Worm (Caenorhabditis elegans) whole organism, L4 larva: ENCODE results near the gene F15A4.5.

Experiments used
- ama-1 ChIP-seq: fragments of 150-350 bp; optimal IDR thresholded peaks from 2 replicates; lab custom pipeline; 2014; ENCODE audit warnings: inconsistent platforms, mixed read lengths
- mep-1 ChIP-seq: fragments of 150-350 bp; sonication (generic microtip); optimal IDR thresholded peaks from 3 replicates; lab custom pipeline; 2014; ENCODE audit warnings: missing biosample characterization, missing genetic modification characterization
- pqm-1 ChIP-seq: sonication (generic microtip); optimal IDR thresholded peaks from 2 replicates; lab custom pipeline; 2017; ENCODE audit warnings: missing biosample characterization, missing genetic modification characterization

DNA sequence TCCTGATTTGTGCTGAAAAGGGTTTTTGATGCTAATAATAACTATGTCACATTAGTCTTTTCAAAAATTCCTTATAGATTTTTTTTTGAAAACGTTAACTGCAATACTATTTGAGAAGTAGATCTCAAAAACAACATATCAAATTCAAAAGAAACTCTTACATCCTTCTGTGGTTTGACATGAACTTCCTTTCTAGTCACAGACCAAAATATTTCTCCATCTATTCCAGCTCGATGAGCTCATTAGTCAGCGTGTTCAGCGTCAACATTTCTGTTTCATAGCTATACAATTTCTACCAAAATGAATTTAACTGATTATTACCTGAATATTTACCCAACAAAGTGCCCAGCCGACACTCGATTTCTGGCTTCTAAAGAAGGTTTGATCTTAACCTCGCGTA is 37.6 kb upstream of the F15A4.5 start, which contains the start of gene srh-67:
- TF ChIP-seq mep-1 (tag; lab: Kevin White, UChicago) (no peak), ama-1 (lab: Kevin White, UChicago) (no peak), pqm-1 (tag; lab: Kevin White, UChicago) (no peak)
